Worm (Caenorhabditis elegans): Measurements from ENCODE around the gene srab-20.

srab-20 gene

DNA sequence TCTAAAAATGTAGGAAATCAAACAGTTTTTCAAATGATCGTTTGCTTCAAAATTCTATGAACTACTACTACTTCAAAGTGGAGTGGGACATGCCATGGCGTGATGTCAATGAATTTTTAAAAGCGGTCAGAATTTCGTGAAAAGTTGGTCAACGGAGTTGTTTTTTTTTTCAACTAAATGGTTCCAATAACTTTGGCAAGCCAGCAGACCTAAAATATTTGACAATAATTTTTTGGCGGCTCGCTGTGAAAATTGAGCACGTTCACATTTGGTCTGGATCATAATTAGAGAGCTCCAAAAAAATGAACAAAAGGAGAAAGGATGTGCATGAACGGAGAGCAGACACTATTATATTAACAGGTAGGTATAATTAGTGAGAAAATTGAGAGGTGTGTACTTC, 21.6 kb downstream of the srab-20 start:
- TF ChIP-seq elt-3 (tag; optimal IDR thresholded peaks at IDR 0.05) (no peak), mdl-1 (tag; optimal IDR thresholded peaks at IDR 0.05) (no peak), nhr-76 (tag; optimal IDR thresholded peaks at IDR 0.05) (no peak), ceh-9 (tag; optimal IDR thresholded peaks at IDR 0.05) (no peak), skn-1 (tag; optimal IDR thresholded peaks at IDR 0.05) (no peak), nhr-77 (tag; optimal IDR thresholded peaks at IDR 0.05) (no peak), pha-4 (tag; optimal IDR thresholded peaks at IDR 0.05) (no peak), snpc-4 (tag; optimal IDR thresholded peaks at IDR 0.05) (no peak), nhr-25 (tag; optimal IDR thresholded peaks at IDR 0.05) (no peak)

DNA sequence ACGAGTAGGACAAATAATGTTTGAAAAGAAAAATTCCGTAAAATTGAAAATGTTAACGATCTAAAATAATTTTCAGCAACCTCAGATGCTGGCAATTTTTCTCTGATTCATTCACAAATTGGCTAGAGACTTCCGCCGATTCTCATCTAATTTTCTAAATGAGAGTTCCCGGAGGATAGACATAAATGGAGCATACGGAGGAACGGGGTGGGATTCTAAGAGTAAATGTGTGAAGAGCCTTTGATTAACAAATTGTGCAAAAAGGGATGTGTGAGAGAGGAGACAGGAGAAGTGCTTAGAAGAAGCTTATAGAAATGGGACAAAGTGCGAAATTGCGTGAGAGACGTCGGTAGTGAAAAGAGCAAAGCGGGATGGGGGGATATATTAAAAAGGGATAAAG, 22.8 kb downstream of the srab-20 start:
- TF ChIP-seq nhr-77 (tag; optimal IDR thresholded peaks at IDR 0.05) (no peak), jun-1 (tag; optimal IDR thresholded peaks at IDR 0.05) (no peak), ceh-28 (tag; optimal IDR thresholded peaks at IDR 0.05) (no peak), egl-27 (tag; optimal IDR thresholded peaks at IDR 0.05) (no peak), nhr-76 (tag; optimal IDR thresholded peaks at IDR 0.05) (no peak), ceh-82 (tag; optimal IDR thresholded peaks at IDR 0.05) (no peak), nhr-28 (tag; optimal IDR thresholded peaks at IDR 0.05) (no peak), nfya-1 (tag; optimal IDR thresholded peaks at IDR 0.05; ENCODE audit: insufficient read depth) (no peak), sea-2 (GFP tag; optimal IDR thresholded peaks at IDR 0.05) (no peak), lin-15B (tag; optimal IDR thresholded peaks at IDR 0.05) (no peak), mdl-1 (tag; optimal IDR thresholded peaks at IDR 0.05) (no peak), nhr-237 (tag; optimal IDR thresholded peaks at IDR 0.05) (no peak), fkh-2 (tag; optimal IDR thresholded peaks at IDR 0.05) (no peak)

DNA sequence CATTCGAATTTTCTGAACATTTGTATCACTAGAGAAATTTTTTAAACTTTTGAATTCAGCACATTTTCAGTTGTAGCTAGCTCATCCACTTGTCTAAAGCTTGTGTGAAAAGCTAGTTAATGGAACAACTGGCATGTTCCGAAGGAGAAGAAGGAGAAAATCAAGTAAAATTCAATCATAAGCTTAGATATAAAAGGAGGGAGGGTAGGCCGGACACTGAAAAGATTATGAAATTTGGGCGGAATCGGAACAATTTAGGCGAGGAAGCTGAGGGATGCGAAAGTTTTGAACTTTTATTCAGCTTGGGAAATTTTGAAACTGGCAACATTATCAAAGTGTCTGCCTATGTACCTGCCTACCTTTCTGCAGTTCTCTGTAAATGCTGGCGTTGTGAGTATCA, 23.7 kb downstream of the srab-20 start:
- TF ChIP-seq fkh-10 (GFP tag; optimal IDR thresholded peaks at IDR 0.05) (peak; percentile 70), nhr-12 (tag; optimal IDR thresholded peaks at IDR 0.05) (no peak)

DNA sequence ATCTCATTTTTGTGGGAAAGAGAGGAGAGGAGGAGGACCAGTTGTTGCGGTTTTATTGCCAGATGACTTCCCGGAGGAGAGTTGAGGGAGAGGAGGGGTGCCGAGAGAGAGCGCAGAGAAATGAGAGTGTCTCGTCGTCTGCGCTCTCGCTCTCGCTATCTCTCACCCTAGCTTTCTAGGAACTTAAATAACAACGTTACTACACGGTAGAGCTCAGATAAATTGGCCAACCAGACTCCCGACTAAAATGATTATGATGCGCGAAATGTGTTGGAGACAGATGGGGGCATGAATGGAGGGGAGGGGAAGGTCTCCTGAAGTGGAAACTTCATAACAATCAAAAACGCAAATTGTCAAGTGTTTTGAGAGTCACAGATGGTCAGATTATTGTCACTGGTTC, 25.8 kb downstream of the srab-20 start:
- TF ChIP-seq lin-39 (tag; optimal IDR thresholded peaks at IDR 0.05) (peak; percentile 22), tbx-2 (tag; optimal IDR thresholded peaks at IDR 0.05) (no peak), pqm-1 (tag; optimal IDR thresholded peaks at IDR 0.05) (no peak), nhr-43 (tag; optimal IDR thresholded peaks at IDR 0.05; ENCODE audit: poor library complexity, severe bottlenecking) (no peak)

DNA sequence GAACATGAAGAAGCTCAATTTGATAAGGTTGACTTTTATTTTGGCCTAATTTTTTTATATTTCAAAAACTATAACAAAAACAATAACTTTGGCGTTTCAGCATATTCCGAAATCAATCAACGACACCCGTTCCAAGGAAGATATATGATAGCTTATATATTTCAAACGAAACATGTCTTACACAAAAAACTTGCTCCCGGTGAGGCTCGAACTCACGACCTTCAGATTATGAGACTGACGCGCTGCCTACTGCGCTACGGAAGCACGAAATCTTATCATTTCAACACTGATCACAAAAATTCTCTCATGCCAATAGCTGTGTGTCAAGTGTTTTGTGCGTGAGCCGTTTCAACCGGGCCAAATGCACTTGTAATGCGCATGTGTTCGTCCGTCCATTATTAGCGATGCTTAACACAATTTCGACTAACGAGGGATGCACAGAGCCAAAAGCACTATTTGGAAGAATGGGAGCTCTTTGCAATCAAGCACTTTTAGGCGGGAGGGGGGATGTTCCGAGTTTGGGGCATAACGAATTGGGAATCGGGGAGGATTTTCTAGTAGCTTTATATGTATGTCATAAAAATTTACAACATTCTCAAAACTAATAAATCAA, 26.4 kb downstream of the srab-20 start:
- TF ChIP-seq nhr-237 (tag; optimal IDR thresholded peaks at IDR 0.05): no peak
- no peak for TF ChIP-seq nhr-23 (tag; optimal IDR thresholded peaks at IDR 0.05)
- TF ChIP-seq snpc-4 (tag; optimal IDR thresholded peaks at IDR 0.05): no peak
- no peak for TF ChIP-seq unc-62 (GFP tag; optimal IDR thresholded peaks at IDR 0.05)
- no peak for TF ChIP-seq unc-39 (tag; optimal IDR thresholded peaks at IDR 0.05)
- no peak for TF ChIP-seq pqm-1 (tag; optimal IDR thresholded peaks at IDR 0.05)
- TF ChIP-seq tbx-2 (tag; optimal IDR thresholded peaks at IDR 0.05): no peak
- no peak for TF ChIP-seq jun-1 (tag; optimal IDR thresholded peaks at IDR 0.05)
- TF ChIP-seq egl-5 (tag; optimal IDR thresholded peaks at IDR 0.05): no peak
- no peak for TF ChIP-seq ztf-11 (tag; optimal IDR thresholded peaks at IDR 0.05)
- no peak for TF ChIP-seq aly-2 (tag; optimal IDR thresholded peaks at IDR 0.05)
- no peak for TF ChIP-seq nhr-28 (tag; optimal IDR thresholded peaks at IDR 0.05)
- no peak for TF ChIP-seq ama-1 (optimal IDR thresholded peaks at IDR 0.05)
- TF ChIP-seq zag-1 (tag; optimal IDR thresholded peaks at IDR 0.05): no peak
- no peak for TF ChIP-seq fkh-10 (GFP tag; optimal IDR thresholded peaks at IDR 0.05)
- no peak for TF ChIP-seq elt-3 (tag; optimal IDR thresholded peaks at IDR 0.05)
- no peak for TF ChIP-seq egl-27 (tag; optimal IDR thresholded peaks at IDR 0.05)
- no peak for TF ChIP-seq nfya-1 (tag; optimal IDR thresholded peaks at IDR 0.05; ENCODE audit: insufficient read depth)
- no peak for TF ChIP-seq ztf-4 (tag; optimal IDR thresholded peaks at IDR 0.05)
- no peak for TF ChIP-seq lsy-12 (tag; optimal IDR thresholded peaks at IDR 0.05)

Data from whole organism, L3 larva.